Fruit fly (Drosophila melanogaster) whole organism, embryonic: Measurements from ENCODE around the gene Epp.
A peak's percentile ranks its signal among the peaks of the same experiment; 100 is the strongest.

Experiments
- CG10209 ChIP-seq: fragments of 200-800 bp; sonication (Bioruptor generic); optimal IDR thresholded peaks from 3 replicates; lab custom pipeline; 2017; ENCODE audit warnings: missing biosample characterization, mild to moderate bottlenecking, missing genetic modification characterization, missing genetic modification reagents
- CG11504 ChIP-seq: fragments of 200-800 bp; sonication (Bioruptor generic); optimal IDR thresholded peaks from 3 replicates; lab custom pipeline; 2019; ENCODE audit warnings: missing biosample characterization, mild to moderate bottlenecking, missing genetic modification characterization, moderate library complexity
- CG12219 ChIP-seq: fragments of 200-800 bp; sonication (Bioruptor generic); optimal IDR thresholded peaks from 3 replicates; lab custom pipeline; 2018; ENCODE audit warnings: missing biosample characterization, mild to moderate bottlenecking, missing genetic modification characterization
- CG13123 ChIP-seq: fragments of 200-800 bp; sonication (Bioruptor generic); optimal IDR thresholded peaks from 2 replicates; lab custom pipeline; 2016; ENCODE audit warnings: missing biosample characterization, missing genetic modification characterization
- CG13894 ChIP-seq: fragments of 200-800 bp; sonication (Bioruptor generic); optimal IDR thresholded peaks from 3 replicates; lab custom pipeline; 2018; ENCODE audit warnings: missing biosample characterization, mild to moderate bottlenecking, missing genetic modification characterization, moderate library complexity
- CG14014 ChIP-seq: fragments of 200-800 bp; sonication (Bioruptor generic); IDR thresholded peaks from 2 replicates; pipeline ENCODE4 v1.3.6; 2022; ENCODE audit warnings: missing biosample characterization, missing genetic modification characterization
- CG15011 ChIP-seq: fragments of 200-800 bp; sonication (Bioruptor generic); optimal IDR thresholded peaks from 3 replicates; lab custom pipeline; 2018; ENCODE audit warnings: missing biosample characterization, mild to moderate bottlenecking, missing genetic modification characterization
- CG16813 ChIP-seq: fragments of 200-800 bp; sonication (Bioruptor generic); IDR thresholded peaks from 3 replicates; pipeline ENCODE4 v1.3.6; 2022; ENCODE audit warnings: missing biosample characterization, missing genetic modification characterization; ENCODE audit not compliant: partially characterized antibody
- CG17802 ChIP-seq: fragments of 200-800 bp; sonication (Bioruptor generic); optimal IDR thresholded peaks from 2 replicates; lab custom pipeline; 2018; ENCODE audit warnings: missing biosample characterization, mild to moderate bottlenecking, missing genetic modification characterization, moderate library complexity
- CG17829 ChIP-seq: fragments of 200-800 bp; optimal IDR thresholded peaks from 2 replicates; lab custom pipeline; 2019; ENCODE audit warnings: missing biosample characterization, mild to moderate bottlenecking, missing genetic modification characterization, moderate library complexity
- CG30403 ChIP-seq: fragments of 200-800 bp; sonication (Bioruptor generic); optimal IDR thresholded peaks from 3 replicates; lab custom pipeline; 2016; ENCODE audit warnings: missing biosample characterization, missing genetic modification characterization
- CG30431 ChIP-seq: fragments of 200-800 bp; sonication (Bioruptor generic); optimal IDR thresholded peaks from 2 replicates; lab custom pipeline; 2017; ENCODE audit warnings: missing biosample characterization, missing genetic modification characterization
- CG34224 ChIP-seq: fragments of 200-800 bp; sonication (Bioruptor generic); IDR thresholded peaks from 3 replicates; pipeline ENCODE4 v1.3.6; 2022; ENCODE audit warnings: missing biosample characterization, missing genetic modification characterization; ENCODE audit not compliant: partially characterized antibody
- CG34376 ChIP-seq: fragments of 200-800 bp; sonication (Bioruptor generic); optimal IDR thresholded peaks from 2 replicates; lab custom pipeline; 2018; ENCODE audit warnings: missing biosample characterization, mild to moderate bottlenecking, missing genetic modification characterization
- CG3847 ChIP-seq: fragments of 200-800 bp; sonication (Bioruptor generic); IDR thresholded peaks from 2 replicates; pipeline ENCODE4 v1.3.6; 2022; ENCODE audit warnings: missing biosample characterization, missing genetic modification characterization
- CG8281 ChIP-seq: fragments of 200-800 bp; sonication (Bioruptor generic); optimal IDR thresholded peaks from 2 replicates; lab custom pipeline; 2018; ENCODE audit warnings: missing biosample characterization, mild to moderate bottlenecking, missing genetic modification characterization, moderate library complexity
- CkIIα-i1 ChIP-seq: fragments of 200-800 bp; sonication (Bioruptor generic); IDR thresholded peaks from 2 replicates; pipeline ENCODE4 v1.3.6; 2022; ENCODE audit warnings: missing biosample characterization, missing genetic modification characterization
- Dref ChIP-seq: fragments of 200-800 bp; sonication (Bioruptor generic); IDR thresholded peaks from 2 replicates; pipeline ENCODE4 v1.3.6; 2022; ENCODE audit warnings: missing biosample characterization, missing genetic modification characterization
- Drgx ChIP-seq: fragments of 200-800 bp; sonication (Bioruptor generic); IDR thresholded peaks from 2 replicates; pipeline ENCODE4 v1.3.6; 2022; ENCODE audit warnings: missing biosample characterization, missing genetic modification characterization
- E2f1 ChIP-seq: fragments of 200-800 bp; sonication (Bioruptor generic); IDR thresholded peaks from 2 replicates; pipeline ENCODE4 v1.3.6; 2022; ENCODE audit warnings: missing biosample characterization, missing genetic modification characterization
- E2f2 ChIP-seq: fragments of 200-800 bp; sonication (Bioruptor generic); IDR thresholded peaks from 2 replicates; pipeline ENCODE4 v1.3.6; 2022; ENCODE audit warnings: missing biosample characterization, missing genetic modification characterization
- Ets97D ChIP-seq: fragments of 200-800 bp; sonication (Bioruptor generic); optimal IDR thresholded peaks from 3 replicates; lab custom pipeline; 2016; ENCODE audit warnings: missing biosample characterization, missing genetic modification characterization
- Fer1 ChIP-seq: fragments of 200-800 bp; sonication (Bioruptor generic); optimal IDR thresholded peaks from 2 replicates; lab custom pipeline; 2017; ENCODE audit warnings: missing biosample characterization, mild to moderate bottlenecking, missing genetic modification characterization
- HHEX ChIP-seq: fragments of 200-800 bp; sonication (Bioruptor generic); optimal IDR thresholded peaks from 3 replicates; lab custom pipeline; 2017; ENCODE audit warnings: missing biosample characterization, mild to moderate bottlenecking, missing genetic modification characterization, missing genetic modification reagents
- Kr ChIP-seq: fragments of 200-800 bp; sonication (Bioruptor generic); optimal IDR thresholded peaks from 2 replicates; lab custom pipeline; 2017; ENCODE audit warnings: missing biosample characterization, mild to moderate bottlenecking, missing genetic modification characterization
- Mes4 ChIP-seq: fragments of 200-800 bp; sonication (Bioruptor generic); optimal IDR thresholded peaks from 2 replicates; lab custom pipeline; 2016; ENCODE audit warnings: missing biosample characterization, missing genetic modification characterization
- NC2α ChIP-seq: fragments of 200-800 bp; sonication (Bioruptor generic); optimal IDR thresholded peaks from 2 replicates; lab custom pipeline; 2016; ENCODE audit warnings: missing biosample characterization, missing genetic modification characterization
- Neu2 ChIP-seq: fragments of 200-800 bp; sonication (Bioruptor generic); optimal IDR thresholded peaks from 3 replicates; lab custom pipeline; 2016; ENCODE audit warnings: missing biosample characterization, missing genetic modification characterization, borderline replicate concordance
- Oaz ChIP-seq: fragments of 200-800 bp; sonication (Bioruptor generic); IDR thresholded peaks from 2 replicates; pipeline ENCODE4 v1.3.6; 2022; ENCODE audit warnings: missing biosample characterization, missing genetic modification characterization
- Oli ChIP-seq: fragments of 200-800 bp; sonication (Bioruptor generic); optimal IDR thresholded peaks from 2 replicates; lab custom pipeline; 2018; ENCODE audit warnings: missing biosample characterization, mild to moderate bottlenecking, missing genetic modification characterization, moderate library complexity
- Ptx1 ChIP-seq: fragments of 200-800 bp; sonication (Bioruptor generic); IDR thresholded peaks from 2 replicates; pipeline ENCODE4 v1.3.6; 2022; ENCODE audit warnings: missing biosample characterization, missing genetic modification characterization
- Sin3A ChIP-seq: fragments of >200 bp; optimal IDR thresholded peaks from 2 replicates; lab custom pipeline; 2018
- Sox102F ChIP-seq: fragments of 200-800 bp; sonication (Bioruptor generic); optimal IDR thresholded peaks from 2 replicates; lab custom pipeline; 2018; ENCODE audit warnings: missing biosample characterization, mild to moderate bottlenecking, missing genetic modification characterization, moderate library complexity
- Xrp1 ChIP-seq: fragments of 200-800 bp; sonication (Bioruptor generic); IDR thresholded peaks from 2 replicates; pipeline ENCODE4 v1.3.6; 2022; ENCODE audit warnings: missing biosample characterization, missing genetic modification characterization
- bab2 ChIP-seq: fragments of 200-800 bp; sonication (Bioruptor generic); optimal IDR thresholded peaks from 2 replicates; lab custom pipeline; 2016; ENCODE audit warnings: missing biosample characterization, missing genetic modification characterization
- btn ChIP-seq: fragments of 200-800 bp; sonication (Bioruptor generic); optimal IDR thresholded peaks from 2 replicates; lab custom pipeline; 2016; ENCODE audit warnings: missing biosample characterization, missing genetic modification characterization
- caup ChIP-seq: fragments of 200-800 bp; sonication (Bioruptor generic); optimal IDR thresholded peaks from 3 replicates; lab custom pipeline; 2017; ENCODE audit warnings: missing biosample characterization, mild to moderate bottlenecking, missing genetic modification characterization, moderate library complexity; ENCODE audit not compliant: severe bottlenecking
- chm ChIP-seq: fragments of 200-800 bp; sonication (Bioruptor generic); IDR thresholded peaks from 2 replicates; pipeline ENCODE4 v1.3.6; 2022; ENCODE audit warnings: missing biosample characterization, missing genetic modification characterization
- da ChIP-seq: fragments of 200-800 bp; sonication (Bioruptor generic); optimal IDR thresholded peaks from 2 replicates; lab custom pipeline; 2016; ENCODE audit warnings: missing biosample characterization, missing genetic modification characterization
- dm ChIP-seq: fragments of 200-800 bp; sonication (Bioruptor generic); optimal IDR thresholded peaks from 3 replicates; lab custom pipeline; 2016; ENCODE audit warnings: missing biosample characterization, missing genetic modification characterization
- emc ChIP-seq: fragments of 200-800 bp; sonication (Bioruptor generic); optimal IDR thresholded peaks from 2 replicates; lab custom pipeline; 2016; ENCODE audit warnings: missing biosample characterization, missing genetic modification characterization
- esg ChIP-seq: fragments of 200-800 bp; sonication (Bioruptor generic); conservative IDR thresholded peaks from 2 replicates; pipeline ENCODE4 v1.3.6; 2022; ENCODE audit warnings: missing biosample characterization, missing genetic modification characterization
- eve ChIP-seq, 2 experiments: fragments of >200 bp; optimal IDR thresholded peaks; 2 replicates each; lab custom pipeline; 2017; ENCODE audit warnings: missing biosample characterization in 2 of 2, missing genetic modification characterization in 2 of 2
- lola ChIP-seq, 3 experiments: fragments of >200 bp in 2 of 3; fragments of 200-800 bp in 1 of 3; sonication (Bioruptor generic) in 1 of 3; optimal IDR thresholded peaks; 2 replicates each; lab custom pipeline; 2017 to 2019; ENCODE audit warnings: missing biosample characterization in 3 of 3, missing genetic modification characterization in 3 of 3, mild to moderate bottlenecking in 1 of 3, moderate library complexity in 1 of 3
- nerfin-2 ChIP-seq: fragments of 200-800 bp; sonication (Bioruptor generic); IDR thresholded peaks from 2 replicates; pipeline ENCODE4 v1.3.6; 2022; ENCODE audit warnings: missing biosample characterization, missing genetic modification characterization; ENCODE audit not compliant: partially characterized antibody
- oc ChIP-seq: fragments of 200-800 bp; sonication (Bioruptor generic); optimal IDR thresholded peaks from 2 replicates; lab custom pipeline; 2018; ENCODE audit warnings: missing biosample characterization, mild to moderate bottlenecking, missing genetic modification characterization, moderate library complexity
- pum ChIP-seq: fragments of 200-800 bp; sonication (Bioruptor generic); optimal IDR thresholded peaks from 2 replicates; lab custom pipeline; 2016; ENCODE audit warnings: missing biosample characterization, missing genetic modification characterization
- ranshi ChIP-seq: fragments of 200-800 bp; sonication (Bioruptor generic); IDR thresholded peaks from 2 replicates; pipeline ENCODE4 v1.3.6; 2022; ENCODE audit warnings: missing biosample characterization, missing genetic modification characterization
- schlank ChIP-seq: fragments of 200-800 bp; sonication (Bioruptor generic); optimal IDR thresholded peaks from 2 replicates; lab custom pipeline; 2018; ENCODE audit warnings: missing biosample characterization, mild to moderate bottlenecking, missing genetic modification characterization
- sr ChIP-seq: fragments of 200-800 bp; sonication (Bioruptor generic); IDR thresholded peaks from 3 replicates; pipeline ENCODE4 v1.3.6; 2022; ENCODE audit warnings: missing biosample characterization, missing genetic modification characterization
- z ChIP-seq: fragments of 200-800 bp; sonication (Bioruptor generic); IDR thresholded peaks from 3 replicates; pipeline ENCODE4 v1.3.6; 2022; ENCODE audit warnings: missing biosample characterization, missing genetic modification characterization

Gene Epp

DNA sequence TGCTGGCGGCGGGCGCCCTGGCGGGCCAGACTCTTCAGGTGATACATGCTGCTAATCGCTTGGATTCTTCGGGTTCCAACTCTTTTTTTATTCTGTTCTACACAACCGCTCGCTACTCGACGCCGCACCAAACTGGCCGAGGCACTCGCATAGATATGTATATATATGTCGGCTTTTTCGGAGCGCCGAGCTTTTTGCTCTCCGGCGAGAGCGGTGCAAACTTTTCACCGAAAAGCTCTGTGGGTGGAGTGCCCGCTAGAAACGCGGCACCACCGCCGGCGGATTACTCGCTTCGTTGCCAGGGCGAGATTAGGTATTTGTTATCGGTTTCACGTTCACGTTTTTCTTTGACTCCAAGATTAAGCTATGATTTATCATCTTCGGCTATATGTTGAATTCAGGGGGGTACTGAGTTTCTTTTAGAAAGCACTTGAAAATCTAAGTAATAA lies 49.7 kb downstream of the Epp start, which contains the start of gene Gdh (continued):
- peak; percentile 56 for TF ChIP-seq oc (tag; lab: Kevin White, UChicago)
- no peak for TF ChIP-seq Mes4
- TF ChIP-seq btn (GFP tag; lab: Kevin White, UChicago) = no peak
- no peak for TF ChIP-seq eve (GFP tag; optimal IDR thresholded peaks at IDR 0.05; lab: Kevin White, UChicago)
- no peak for TF ChIP-seq Sin3A (lab: Kevin White, UChicago)
- TF ChIP-seq Dref = peak; percentile 50; the same call in 1 of the 2 replicates
- TF ChIP-seq da (GFP tag; lab: Kevin White, UChicago) = no peak
- TF ChIP-seq NC2α (GFP tag; lab: Kevin White, UChicago) = peak; percentile 32
- TF ChIP-seq CG13894 = peak; percentile 43
- no peak for TF ChIP-seq CG16813 (GFP tag; lab: Robert Waterston, UW)
- no peak for TF ChIP-seq esg (GFP tag; lab: Robert Waterston, UW)
- no peak for TF ChIP-seq lola (GFP tag; optimal IDR thresholded peaks at IDR 0.05; lab: Kevin White, UChicago)
- TF ChIP-seq CG14014 (GFP tag; lab: Robert Waterston, UW) = no peak
- TF ChIP-seq CG30431 (GFP tag; lab: Kevin White, UChicago) = no peak
- TF ChIP-seq Ptx1 (GFP tag; lab: Robert Waterston, UW) = no peak
- TF ChIP-seq Sox102F (GFP tag; lab: Kevin White, UChicago) = no peak
- no peak for TF ChIP-seq CG3847 (GFP tag; lab: Robert Waterston, UW)
- TF ChIP-seq Fer1 (GFP tag; lab: Kevin White, UChicago) = peak; percentile 69
- no peak for TF ChIP-seq CG15011
- no peak for TF ChIP-seq CG13123 (GFP tag; lab: Kevin White, UChicago)
- no peak for TF ChIP-seq emc (GFP tag; lab: Kevin White, UChicago)
- no peak for TF ChIP-seq Xrp1 (GFP tag; lab: Robert Waterston, UW)
- peak; percentile 27; the same call in 1 of the 2 replicates for TF ChIP-seq ranshi
- no peak for TF ChIP-seq Oaz
- peak; percentile 47; the same call in 1 of the 2 replicates for TF ChIP-seq E2f2 (GFP tag; lab: Robert Waterston, UW)
- TF ChIP-seq CG34376 (GFP tag; lab: Kevin White, UChicago) = peak; percentile 89
- no peak for TF ChIP-seq CG8281 (tag; lab: Kevin White, UChicago)
- TF ChIP-seq z = no peak
- TF ChIP-seq bab2 (GFP tag; lab: Kevin White, UChicago) = no peak
- no peak for TF ChIP-seq CG30403
- no peak for TF ChIP-seq nerfin-2 (GFP tag; lab: Robert Waterston, UW)
- no peak for TF ChIP-seq E2f1 (GFP tag; lab: Robert Waterston, UW)
- TF ChIP-seq schlank (tag; lab: Kevin White, UChicago) = no peak
- no peak for TF ChIP-seq CG17829
- no peak for TF ChIP-seq dm
- TF ChIP-seq CG12219 = peak; percentile 30
- peak; percentile 54; the same call in 1 of the 3 replicates for TF ChIP-seq CG34224 (GFP tag; lab: Robert Waterston, UW)
- TF ChIP-seq Neu2 (GFP tag; lab: Kevin White, UChicago) = no peak
- no peak for TF ChIP-seq CG10209 (GFP tag; lab: Kevin White, UChicago)
- TF ChIP-seq chm (GFP tag; lab: Robert Waterston, UW) = peak; percentile 70; the same call in 1 of the 2 replicates
- TF ChIP-seq CkIIα-i1 = no peak
- no peak for TF ChIP-seq Kr (GFP tag; lab: Kevin White, UChicago)
- no peak for TF ChIP-seq Oli (tag; lab: Kevin White, UChicago)
- TF ChIP-seq CG11504 (tag; lab: Kevin White, UChicago) = no peak
- TF ChIP-seq pum = no peak
- TF ChIP-seq sr = 0 out of 3 replicates have a peak, but pooled peaks have one; percentile 19
- no peak for TF ChIP-seq CG17802 (tag; lab: Kevin White, UChicago)
- TF ChIP-seq Drgx (GFP tag; lab: Robert Waterston, UW) = peak; percentile 51
- TF ChIP-seq Ets97D = no peak
- peak; percentile 6 for TF ChIP-seq HHEX (GFP tag; lab: Kevin White, UChicago)
- TF ChIP-seq caup (GFP tag; lab: Kevin White, UChicago) = peak; percentile 64
